Worm (Caenorhabditis elegans): ENCODE results near the gene Y97E10AR.1.

Y97E10AR.1 gene

DNA sequence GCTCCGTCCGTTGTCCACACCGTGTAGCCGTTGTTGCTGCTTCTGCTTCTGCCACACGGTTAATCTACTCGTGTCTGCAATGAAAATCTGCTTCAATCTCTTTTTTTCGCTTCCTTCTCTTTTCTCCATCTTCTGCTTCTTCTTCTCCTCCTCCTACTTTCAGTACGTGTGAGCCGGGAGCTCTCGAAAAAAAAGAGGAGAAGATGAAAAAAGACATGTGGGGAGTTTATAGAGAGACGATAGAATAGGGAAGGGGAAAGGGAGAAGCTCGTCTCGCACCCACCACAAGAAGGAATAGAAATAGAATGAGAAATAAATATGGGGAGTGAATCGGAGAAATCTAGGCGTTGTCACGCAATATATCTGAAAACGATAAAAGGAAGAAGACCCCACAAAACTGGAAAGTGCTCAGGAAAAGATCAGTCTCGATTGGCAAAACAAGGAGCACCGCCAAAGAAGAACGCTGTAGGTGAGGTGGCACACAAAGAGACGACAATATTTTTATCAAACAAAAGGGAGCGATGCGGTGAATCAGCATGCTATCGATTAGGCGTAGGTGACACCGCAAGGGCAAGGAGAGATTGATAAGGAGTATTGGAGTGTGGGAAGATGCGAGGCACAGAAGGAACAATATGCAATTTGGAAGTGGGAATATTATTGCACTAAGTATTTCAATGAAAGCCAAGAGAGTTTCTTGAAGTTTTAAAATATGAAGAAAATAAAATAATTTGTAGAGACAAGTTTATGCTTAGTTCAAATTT lies 23.4 kb upstream of the Y97E10AR.1 start, which contains the start of gene let-413:
Gene let-413 (minus strand): TSS at position 76 of the 761 bp plus-strand sequence.
- TF ChIP-seq elt-2 (tag; optimal IDR thresholded peaks at IDR 0.05): peak; percentile 56
- no peak for TF ChIP-seq unc-3 (GFP tag; conservative IDR thresholded peaks at IDR 0.05)
- TF ChIP-seq unc-3 (tag; optimal IDR thresholded peaks at IDR 0.05): no peak
- TF ChIP-seq dmd-4 (tag; optimal IDR thresholded peaks at IDR 0.05; ENCODE audit: borderline replicate concordance): peak; percentile 26
- TF ChIP-seq fax-1 (tag; optimal IDR thresholded peaks at IDR 0.05): no peak
- no peak for TF ChIP-seq ceh-45 (GFP tag; IDR thresholded peaks at IDR 0.05)
- TF ChIP-seq F13H6.1 (tag; optimal IDR thresholded peaks at IDR 0.05): no peak
- TF ChIP-seq pqm-1 (tag; optimal IDR thresholded peaks at IDR 0.05): peak; percentile 1
- TF ChIP-seq syd-9 (tag; optimal IDR thresholded peaks at IDR 0.05): no peak
- TF ChIP-seq unc-42 (tag; optimal IDR thresholded peaks at IDR 0.05): peak; percentile 20
- no peak for TF ChIP-seq ceh-6 (GFP tag; optimal IDR thresholded peaks at IDR 0.05)
- no peak for TF ChIP-seq nhr-11 (tag; optimal IDR thresholded peaks at IDR 0.05)
- no peak for TF ChIP-seq hlh-8 (tag; optimal IDR thresholded peaks at IDR 0.05)

DNA sequence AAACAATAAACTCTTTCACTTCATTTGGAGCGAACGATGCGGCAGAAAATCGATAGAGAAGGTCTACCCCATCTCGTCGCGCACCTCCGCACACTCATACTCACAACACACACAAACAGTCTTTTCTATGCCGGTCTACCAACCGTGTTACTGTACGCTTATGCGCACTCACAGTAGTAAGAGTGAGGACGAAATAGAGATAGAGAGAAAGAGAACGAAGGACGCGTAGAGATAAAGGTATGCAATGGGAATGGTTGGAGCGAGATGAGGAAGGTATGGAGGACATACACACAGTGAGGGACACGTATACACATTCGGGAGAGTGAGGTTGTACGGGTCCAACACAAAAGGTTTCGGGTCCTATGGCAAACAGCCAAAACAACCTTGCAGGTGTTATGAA lies 22.5 kb upstream of the Y97E10AR.1 start:
- TF ChIP-seq C08G9.2 (tag; optimal IDR thresholded peaks at IDR 0.05): no peak
- no peak for TF ChIP-seq zip-5 (tag; optimal IDR thresholded peaks at IDR 0.05)
- no peak for TF ChIP-seq ceh-14 (tag; optimal IDR thresholded peaks at IDR 0.05)
- no peak for TF ChIP-seq ceh-24 (tag; optimal IDR thresholded peaks at IDR 0.05)
- no peak for TF ChIP-seq ahr-1 (tag; optimal IDR thresholded peaks at IDR 0.05)
- no peak for TF ChIP-seq lim-6 (tag; optimal IDR thresholded peaks at IDR 0.05)
- peak; percentile 11 for TF ChIP-seq ceh-18 (tag; optimal IDR thresholded peaks at IDR 0.05)
- no peak for TF ChIP-seq pha-2 (tag; optimal IDR thresholded peaks at IDR 0.05)
- no peak for TF ChIP-seq ceh-22 (tag; optimal IDR thresholded peaks at IDR 0.05)
- peak; percentile 39 for TF ChIP-seq ceh-31 (tag; optimal IDR thresholded peaks at IDR 0.05)
- no peak for TF ChIP-seq hlh-15 (tag; optimal IDR thresholded peaks at IDR 0.05)
- TF ChIP-seq pros-1 (tag; optimal IDR thresholded peaks at IDR 0.05): no peak
- TF ChIP-seq sdc-2 (tag; optimal IDR thresholded peaks at IDR 0.05): peak; percentile 15
- no peak for TF ChIP-seq fkh-10 (GFP tag; optimal IDR thresholded peaks at IDR 0.05)
- peak; percentile 52 for TF ChIP-seq T23F11.4 (GFP tag; optimal IDR thresholded peaks at IDR 0.05)
- TF ChIP-seq nfya-1 (tag; optimal IDR thresholded peaks at IDR 0.05): peak; percentile 48
- TF ChIP-seq hlh-6 (tag; optimal IDR thresholded peaks at IDR 0.05): peak; percentile 28
- no peak for TF ChIP-seq unc-55 (GFP tag; optimal IDR thresholded peaks at IDR 0.05)
- peak; percentile 37 for TF ChIP-seq tbx-2 (tag; optimal IDR thresholded peaks at IDR 0.05)
- TF ChIP-seq ceh-2 (tag; optimal IDR thresholded peaks at IDR 0.05): peak; percentile 15
- TF ChIP-seq ets-4 (tag; optimal IDR thresholded peaks at IDR 0.05): no peak
- TF ChIP-seq Y22D7AL.16 (tag; optimal IDR thresholded peaks at IDR 0.05): no peak
- TF ChIP-seq elt-2 (tag; optimal IDR thresholded peaks at IDR 0.05): peak; percentile 12
- peak; percentile 26 for TF ChIP-seq madf-2 (tag; optimal IDR thresholded peaks at IDR 0.05)
- TF ChIP-seq ref-2 (tag; optimal IDR thresholded peaks at IDR 0.05): peak; percentile 69
- TF ChIP-seq pqm-1 (tag; optimal IDR thresholded peaks at IDR 0.05): no peak
- no peak for TF ChIP-seq dmd-4 (tag; optimal IDR thresholded peaks at IDR 0.05; ENCODE audit: borderline replicate concordance)
- no peak for TF ChIP-seq pat-9 (tag; optimal IDR thresholded peaks at IDR 0.05)
- TF ChIP-seq mec-3 (tag; optimal IDR thresholded peaks at IDR 0.05; ENCODE audit: borderline replicate concordance): no peak
- peak; percentile 14 for TF ChIP-seq ceh-34 (tag; optimal IDR thresholded peaks at IDR 0.05)
